Worm (Caenorhabditis elegans): ENCODE results near the gene Y39E4A.1.

DNA sequence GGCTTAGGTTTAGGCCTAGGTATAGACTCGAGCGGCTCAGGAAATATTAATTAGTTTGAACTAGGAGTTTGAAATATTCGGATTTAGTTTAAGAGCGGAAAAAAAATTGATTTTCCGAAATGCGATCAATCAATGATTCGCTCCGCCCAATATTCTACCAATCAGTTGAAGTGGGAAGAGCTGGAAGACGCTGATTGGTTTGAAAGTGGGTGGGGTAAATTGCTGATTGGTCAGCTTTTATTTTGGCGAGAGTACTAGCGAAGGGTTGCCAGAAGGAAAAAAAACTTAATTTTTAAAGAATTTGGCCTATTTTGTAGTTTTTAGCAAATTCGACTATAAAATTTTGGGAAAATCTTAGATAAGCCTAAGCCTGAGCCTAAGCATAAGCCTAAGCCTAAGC is 7.1 kb upstream of the Y39E4A.1 start:
- no peak for TF ChIP-seq him-1 (tag; optimal IDR thresholded peaks at IDR 0.05)
- no peak for TF ChIP-seq dao-5 (tag; optimal IDR thresholded peaks at IDR 0.05)
